Worm (Caenorhabditis elegans) whole organism, mixed stage, embryonic: Measurements from ENCODE around the gene dbt-1.

Experiments used
- nhr-76 ChIP-seq: sonication (generic microtip); optimal IDR thresholded peaks from 2 replicates; lab custom pipeline; 2017; ENCODE audit warnings: missing biosample characterization, missing genetic modification characterization
- snpc-4 ChIP-seq: fragments of 150-350 bp; optimal IDR thresholded peaks from 2 replicates; lab custom pipeline; 2014; ENCODE audit warnings: missing biosample characterization, missing genetic modification characterization
- ztf-11 ChIP-seq: fragments of 150-350 bp; optimal IDR thresholded peaks from 2 replicates; lab custom pipeline; 2014; ENCODE audit warnings: missing biosample characterization, missing genetic modification characterization

DNA sequence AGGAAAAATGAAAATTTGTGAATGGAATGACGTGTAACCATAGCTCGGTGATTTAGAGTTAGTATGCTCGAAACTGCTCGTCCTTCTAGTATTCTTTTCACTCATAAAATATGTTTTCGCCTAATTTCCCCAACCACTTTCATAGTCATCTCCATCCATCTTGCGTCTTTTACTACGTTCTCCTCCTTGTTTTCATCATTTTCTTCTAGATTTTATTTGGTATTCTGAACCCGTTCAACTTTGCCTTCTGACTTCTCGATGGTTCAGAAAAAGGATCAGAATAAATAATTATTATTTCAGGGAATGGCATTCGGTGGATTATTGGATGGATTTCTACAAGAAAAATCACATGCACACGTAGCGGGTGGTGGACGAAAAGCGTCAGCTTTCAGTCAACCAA is 13.5 kb upstream of the dbt-1 start, which contains the start of gene C04H4.1:
- TF ChIP-seq snpc-4 (tag; lab: Kevin White, UChicago) (no peak), nhr-76 (tag; lab: Kevin White, UChicago) (no peak), ztf-11 (tag; lab: Kevin White, UChicago) (no peak)
